Fruit fly (Drosophila melanogaster) whole organism, embryonic: ENCODE data around the gene GstD8.

Source experiments
- Ada2b ChIP-seq: fragments of 200-800 bp; sonication (Bioruptor generic); IDR thresholded peaks from 2 replicates; pipeline ENCODE4 v1.3.6; 2022; ENCODE audit warnings: missing biosample characterization, missing genetic modification characterization
- Bgb ChIP-seq: fragments of 200-800 bp; sonication (Bioruptor generic); IDR thresholded peaks from 2 replicates; pipeline ENCODE4 v1.3.6; 2022; ENCODE audit warnings: missing biosample characterization, missing genetic modification characterization; ENCODE audit not compliant: partially characterized antibody
- CG10431 ChIP-seq: fragments of 200-800 bp; sonication (Bioruptor generic); optimal IDR thresholded peaks from 3 replicates; lab custom pipeline; 2018; ENCODE audit warnings: missing biosample characterization, mild to moderate bottlenecking, missing genetic modification characterization
- CG11456 ChIP-seq: fragments of 200-800 bp; sonication (Bioruptor generic); IDR thresholded peaks from 3 replicates; pipeline ENCODE4 v1.3.6; 2022; ENCODE audit warnings: missing biosample characterization, missing genetic modification characterization
- CG11504 ChIP-seq: fragments of 200-800 bp; sonication (Bioruptor generic); optimal IDR thresholded peaks from 3 replicates; lab custom pipeline; 2019; ENCODE audit warnings: missing biosample characterization, mild to moderate bottlenecking, missing genetic modification characterization, moderate library complexity
- CG12391 ChIP-seq: fragments of 200-800 bp; sonication (Bioruptor generic); optimal IDR thresholded peaks from 3 replicates; lab custom pipeline; 2018; ENCODE audit warnings: missing biosample characterization, mild to moderate bottlenecking, missing genetic modification characterization, moderate library complexity
- CG17802 ChIP-seq: fragments of 200-800 bp; sonication (Bioruptor generic); optimal IDR thresholded peaks from 2 replicates; lab custom pipeline; 2018; ENCODE audit warnings: missing biosample characterization, mild to moderate bottlenecking, missing genetic modification characterization, moderate library complexity
- CG2116 ChIP-seq: fragments of 200-800 bp; sonication (Bioruptor generic); optimal IDR thresholded peaks from 3 replicates; lab custom pipeline; 2018; ENCODE audit warnings: missing biosample characterization, mild to moderate bottlenecking, missing genetic modification characterization
- CG2120 ChIP-seq: fragments of 200-800 bp; sonication (Bioruptor generic); optimal IDR thresholded peaks from 3 replicates; lab custom pipeline; 2016; ENCODE audit warnings: missing biosample characterization, missing genetic modification characterization
- CG30403 ChIP-seq: fragments of 200-800 bp; sonication (Bioruptor generic); optimal IDR thresholded peaks from 3 replicates; lab custom pipeline; 2016; ENCODE audit warnings: missing biosample characterization, missing genetic modification characterization
- CG32767 ChIP-seq: fragments of 200-800 bp; sonication (Bioruptor generic); IDR thresholded peaks from 2 replicates; pipeline ENCODE4 v1.3.6; 2022; ENCODE audit warnings: missing biosample characterization, missing genetic modification characterization
- CG33213 ChIP-seq: fragments of 200-800 bp; sonication (Bioruptor generic); optimal IDR thresholded peaks from 3 replicates; lab custom pipeline; 2016; ENCODE audit warnings: missing biosample characterization, missing genetic modification characterization
- CG4617 ChIP-seq: fragments of 200-800 bp; sonication (Bioruptor generic); optimal IDR thresholded peaks from 3 replicates; lab custom pipeline; 2016; ENCODE audit warnings: missing biosample characterization, missing genetic modification characterization, borderline replicate concordance
- CG7786 ChIP-seq: fragments of 200-800 bp; sonication (Bioruptor generic); optimal IDR thresholded peaks from 2 replicates; lab custom pipeline; 2016; ENCODE audit warnings: missing biosample characterization, missing genetic modification characterization
- CG8944 ChIP-seq: fragments of 200-800 bp; sonication (Bioruptor generic); optimal IDR thresholded peaks from 3 replicates; lab custom pipeline; 2016; ENCODE audit warnings: missing biosample characterization, missing genetic modification characterization
- CG9437 ChIP-seq: fragments of 200-800 bp; sonication (Bioruptor generic); optimal IDR thresholded peaks from 2 replicates; lab custom pipeline; 2018; ENCODE audit warnings: missing biosample characterization, mild to moderate bottlenecking, missing genetic modification characterization
- CG9797 ChIP-seq: fragments of 200-800 bp; sonication (Bioruptor generic); optimal IDR thresholded peaks from 3 replicates; lab custom pipeline; 2018; ENCODE audit warnings: missing biosample characterization, mild to moderate bottlenecking, missing genetic modification characterization
- CG9932 ChIP-seq: fragments of 200-800 bp; sonication (Bioruptor generic); IDR thresholded peaks from 2 replicates; pipeline ENCODE4 v1.3.6; 2022; ENCODE audit warnings: missing biosample characterization, missing genetic modification characterization
- CoRest ChIP-seq: fragments of 200-800 bp; sonication (Bioruptor generic); optimal IDR thresholded peaks from 3 replicates; lab custom pipeline; 2018; ENCODE audit warnings: missing biosample characterization, mild to moderate bottlenecking, missing genetic modification characterization, moderate library complexity
- D ChIP-seq, 2 experiments: fragments of 200-800 bp in 1 of 2; fragments of >200 bp in 1 of 2; sonication (Bioruptor generic) in 1 of 2; optimal IDR thresholded peaks; 2 replicates in 1 of 2; 3 replicates in 1 of 2; lab custom pipeline; 2017; ENCODE audit warnings: mild to moderate bottlenecking in 1 of 2, missing biosample characterization in 1 of 2, missing genetic modification characterization in 1 of 2, missing genetic modification reagents in 1 of 2
- D19A ChIP-seq: fragments of 200-800 bp; optimal IDR thresholded peaks from 3 replicates; lab custom pipeline; 2019; ENCODE audit warnings: missing biosample characterization, mild to moderate bottlenecking, missing genetic modification characterization, moderate library complexity
- Dek ChIP-seq: fragments of 200-800 bp; sonication (Bioruptor generic); optimal IDR thresholded peaks from 3 replicates; lab custom pipeline; 2019; ENCODE audit warnings: missing biosample characterization, mild to moderate bottlenecking, missing genetic modification characterization, moderate library complexity
- Dp ChIP-seq: fragments of 200-800 bp; sonication (Bioruptor generic); optimal IDR thresholded peaks from 2 replicates; lab custom pipeline; 2018; ENCODE audit warnings: missing biosample characterization, mild to moderate bottlenecking, missing genetic modification characterization, moderate library complexity
- Dref ChIP-seq: fragments of 200-800 bp; sonication (Bioruptor generic); IDR thresholded peaks from 2 replicates; pipeline ENCODE4 v1.3.6; 2022; ENCODE audit warnings: missing biosample characterization, missing genetic modification characterization
- E2f2 ChIP-seq: fragments of 200-800 bp; sonication (Bioruptor generic); IDR thresholded peaks from 2 replicates; pipeline ENCODE4 v1.3.6; 2022; ENCODE audit warnings: missing biosample characterization, missing genetic modification characterization
- Ets65A ChIP-seq: fragments of 200-800 bp; sonication (Bioruptor generic); peaks from one replicate; lab custom pipeline; 2016; ENCODE audit warnings: missing biosample characterization, missing genetic modification characterization
- Fer2 ChIP-seq: fragments of 200-800 bp; sonication (Bioruptor generic); optimal IDR thresholded peaks from 2 replicates; lab custom pipeline; 2018; ENCODE audit warnings: missing biosample characterization, mild to moderate bottlenecking, missing genetic modification characterization, moderate library complexity
- MBD-R2 ChIP-seq: fragments of 200-800 bp; sonication (Bioruptor generic); IDR thresholded peaks from 2 replicates; pipeline ENCODE4 v1.3.6; 2022; ENCODE audit warnings: missing biosample characterization, missing genetic modification characterization
- MESR4 ChIP-seq: fragments of 200-800 bp; sonication (Bioruptor generic); optimal IDR thresholded peaks from 2 replicates; lab custom pipeline; 2018; ENCODE audit warnings: missing biosample characterization, mild to moderate bottlenecking, missing genetic modification characterization, moderate library complexity
- Rfx ChIP-seq: fragments of 200-800 bp; sonication (Bioruptor generic); IDR thresholded peaks from 2 replicates; pipeline ENCODE4 v1.3.6; 2022; ENCODE audit warnings: missing biosample characterization, missing genetic modification characterization
- Sin3A ChIP-seq: fragments of >200 bp; optimal IDR thresholded peaks from 2 replicates; lab custom pipeline; 2018
- Sry-δ ChIP-seq: fragments of 200-800 bp; sonication (Bioruptor generic); optimal IDR thresholded peaks from 2 replicates; lab custom pipeline; 2016; ENCODE audit warnings: missing biosample characterization, missing genetic modification characterization
- Xbp1 ChIP-seq: fragments of 200-800 bp; sonication (Bioruptor generic); optimal IDR thresholded peaks from 3 replicates; lab custom pipeline; 2016; ENCODE audit warnings: missing biosample characterization, mild to moderate bottlenecking, missing genetic modification characterization
- ara ChIP-seq: fragments of 200-800 bp; sonication (Bioruptor generic); IDR thresholded peaks from 2 replicates; pipeline ENCODE4 v1.3.6; 2022; ENCODE audit warnings: missing biosample characterization, missing genetic modification characterization
- crp ChIP-seq, 2 experiments: fragments of 200-800 bp; sonication (Bioruptor generic); optimal IDR thresholded peaks; 2 replicates in 1 of 2; 3 replicates in 1 of 2; lab custom pipeline; 2017; ENCODE audit warnings: missing biosample characterization in 2 of 2, missing genetic modification characterization in 2 of 2, mild to moderate bottlenecking in 1 of 2, moderate library complexity in 1 of 2
- dmrt99B ChIP-seq: fragments of 200-800 bp; sonication (Bioruptor generic); optimal IDR thresholded peaks from 2 replicates; lab custom pipeline; 2018; ENCODE audit warnings: missing biosample characterization, mild to moderate bottlenecking, missing genetic modification characterization, moderate library complexity
- ewg ChIP-seq: fragments of 200-800 bp; sonication (Bioruptor generic); optimal IDR thresholded peaks from 3 replicates; lab custom pipeline; 2017; ENCODE audit warnings: mild to moderate bottlenecking, missing biosample characterization, missing genetic modification reagents, missing genetic modification characterization
- gfzf ChIP-seq: fragments of 200-800 bp; sonication (Bioruptor generic); optimal IDR thresholded peaks from 2 replicates; lab custom pipeline; 2016; ENCODE audit warnings: missing biosample characterization, mild to moderate bottlenecking, missing genetic modification characterization, moderate library complexity
- gro ChIP-seq: fragments of 200-800 bp; sonication (Bioruptor generic); optimal IDR thresholded peaks from 2 replicates; lab custom pipeline; 2016; ENCODE audit warnings: missing biosample characterization, missing genetic modification characterization
- knrl ChIP-seq: fragments of 200-800 bp; sonication (Bioruptor generic); IDR thresholded peaks from 3 replicates; pipeline ENCODE4 v1.3.6; 2022; ENCODE audit warnings: missing biosample characterization, missing genetic modification characterization; ENCODE audit not compliant: partially characterized antibody
- lilli ChIP-seq: fragments of 200-800 bp; sonication (Bioruptor generic); optimal IDR thresholded peaks from 3 replicates; lab custom pipeline; 2016; ENCODE audit warnings: missing biosample characterization, missing genetic modification characterization
- lola ChIP-seq, 3 experiments: fragments of >200 bp in 2 of 3; fragments of 200-800 bp in 1 of 3; sonication (Bioruptor generic) in 1 of 3; optimal IDR thresholded peaks; 2 replicates each; lab custom pipeline; 2017 to 2019; ENCODE audit warnings: missing biosample characterization in 3 of 3, missing genetic modification characterization in 3 of 3, mild to moderate bottlenecking in 1 of 3, moderate library complexity in 1 of 3
- luna ChIP-seq: fragments of 200-800 bp; sonication (Bioruptor generic); optimal IDR thresholded peaks from 2 replicates; lab custom pipeline; 2016; ENCODE audit warnings: missing biosample characterization, missing genetic modification characterization
- phol ChIP-seq: fragments of 200-800 bp; sonication (Bioruptor generic); optimal IDR thresholded peaks from 3 replicates; lab custom pipeline; 2018; ENCODE audit warnings: missing biosample characterization, mild to moderate bottlenecking, missing genetic modification characterization, moderate library complexity
- pzg ChIP-seq: fragments of 200-800 bp; sonication (Bioruptor generic); optimal IDR thresholded peaks from 3 replicates; lab custom pipeline; 2018; ENCODE audit warnings: missing biosample characterization, mild to moderate bottlenecking, missing genetic modification characterization, moderate library complexity
- schlank ChIP-seq: fragments of 200-800 bp; sonication (Bioruptor generic); optimal IDR thresholded peaks from 2 replicates; lab custom pipeline; 2018; ENCODE audit warnings: missing biosample characterization, mild to moderate bottlenecking, missing genetic modification characterization
- trem ChIP-seq: fragments of 200-800 bp; optimal IDR thresholded peaks from 3 replicates; lab custom pipeline; 2019; ENCODE audit warnings: missing biosample characterization, mild to moderate bottlenecking, missing genetic modification characterization, moderate library complexity
- zen ChIP-seq: fragments of 200-800 bp; sonication (Bioruptor generic); optimal IDR thresholded peaks from 3 replicates; lab custom pipeline; 2018; ENCODE audit warnings: missing biosample characterization, mild to moderate bottlenecking, missing genetic modification characterization, moderate library complexity

The GstD8 gene

dm6 chr3R:12422379-12422975, 42.7 kb downstream of the GstD8 start, which contains the start of the genes Scgbeta and CG17202:
TSS of gene Scgbeta (minus strand) at chr3R:12422429.
TSS of gene CG17202 (plus strand) at chr3R:12422768.
- TF ChIP-seq MESR4 (GFP tag; lab: Kevin White, UChicago) (peak; percentile 75), Rfx (0 out of 2 replicates have a peak, but pooled peaks have one; percentile 40), gfzf (peak; percentile 92), CG11456 (peak; percentile 38; the same call in 1 of the 3 replicates), luna (GFP tag; lab: Kevin White, UChicago) (no peak), MBD-R2 (GFP tag; lab: Robert Waterston, UW) (peak; percentile 95), ewg (GFP tag; lab: Kevin White, UChicago) (peak; percentile 92), Dp (GFP tag; lab: Kevin White, UChicago) (peak; percentile 66), dmrt99B (no peak), CG2116 (GFP tag; lab: Kevin White, UChicago) (peak; percentile 7), crp (GFP tag; optimal IDR thresholded peaks at IDR 0.05; lab: Kevin White, UChicago) (peak in 1 of 2 experiments; percentile 11), knrl (peak; percentile 49; the same call in 1 of the 3 replicates), CG8944 (GFP tag; lab: Kevin White, UChicago) (peak; percentile 25), CG7786 (GFP tag; lab: Kevin White, UChicago) (peak; percentile 3), schlank (no peak), ara (GFP tag; lab: Robert Waterston, UW) (no peak), gro (GFP tag; lab: Kevin White, UChicago) (peak; percentile 42), CoRest (peak; percentile 54), CG9797 (peak; percentile 79), CG11504 (tag; lab: Kevin White, UChicago) (no peak), Sry-δ (GFP tag; lab: Kevin White, UChicago) (peak; percentile 43), CG2120 (GFP tag; lab: Kevin White, UChicago) (peak; percentile 59), pzg (peak; percentile 78), Ada2b (GFP tag; lab: Robert Waterston, UW) (0 out of 2 replicates have a peak, but pooled peaks have one; percentile 5), CG32767 (0 out of 2 replicates have a peak, but pooled peaks have one; percentile 12), phol (peak; percentile 93), CG9437 (no peak), trem (tag; lab: Kevin White, UChicago) (peak; percentile 25), lilli (GFP tag; lab: Kevin White, UChicago) (peak; percentile 49), CG17802 (tag; lab: Kevin White, UChicago) (no peak), zen (peak; percentile 12), Dek (tag; lab: Kevin White, UChicago) (peak; percentile 32), Sin3A (peak; percentile 59), D (optimal IDR thresholded peaks at IDR 0.05; lab: Kevin White, UChicago) (no peak), D (GFP tag; optimal IDR thresholded peaks at IDR 0.05; lab: Kevin White, UChicago) (no peak), CG9932 (peak; percentile 56), Ets65A (GFP tag; lab: Kevin White, UChicago) (peak; percentile 49), CG33213 (GFP tag; lab: Kevin White, UChicago) (peak; percentile 67), Bgb (peak; percentile 33; the same call in 1 of the 2 replicates), CG10431 (GFP tag; lab: Kevin White, UChicago) (no peak), CG4617 (peak; percentile 84), Fer2 (tag; lab: Kevin White, UChicago) (no peak), D19A (tag; lab: Kevin White, UChicago) (no peak), Xbp1 (GFP tag; lab: Kevin White, UChicago) (peak; percentile 41), Dref (GFP tag; lab: Robert Waterston, UW) (peak; percentile 45; the same call in 1 of the 2 replicates), CG30403 (GFP tag; lab: Kevin White, UChicago) (peak; percentile 37), lola (GFP tag; optimal IDR thresholded peaks at IDR 0.05; lab: Kevin White, UChicago) (no peak), E2f2 (peak; percentile 72), CG12391 (tag; lab: Kevin White, UChicago) (peak; percentile 60)
